Fruit fly (Drosophila melanogaster) whole organism, embryonic: ENCODE results near the gene RpS28-like.

Source experiments
- Bgb ChIP-seq: fragments of 200-800 bp; sonication (Bioruptor generic); IDR thresholded peaks from 2 replicates; pipeline ENCODE4 v1.3.6; 2022; ENCODE audit warnings: missing biosample characterization, missing genetic modification characterization; ENCODE audit not compliant: partially characterized antibody
- CG11085 ChIP-seq: fragments of 200-800 bp; sonication (Bioruptor generic); IDR thresholded peaks from 2 replicates; pipeline ENCODE4 v1.3.6; 2022; ENCODE audit warnings: missing biosample characterization, missing genetic modification characterization
- CHES-1-like ChIP-seq: fragments of 200-800 bp; sonication (Bioruptor generic); optimal IDR thresholded peaks from 2 replicates; lab custom pipeline; 2016; ENCODE audit warnings: missing biosample characterization, missing genetic modification characterization
- HLH3B ChIP-seq: fragments of 200-800 bp; sonication (Bioruptor generic); IDR thresholded peaks from 2 replicates; pipeline ENCODE4 v1.3.6; 2022; ENCODE audit warnings: missing biosample characterization, missing genetic modification characterization
- Pdp1 ChIP-seq, 2 experiments: fragments of 200-800 bp; sonication (Bioruptor generic); optimal IDR thresholded peaks; 3 replicates each; lab custom pipeline; 2016; ENCODE audit warnings: missing biosample characterization in 2 of 2, missing genetic modification characterization in 2 of 2, mild to moderate bottlenecking in 1 of 2, moderate library complexity in 1 of 2
- Ravus ChIP-seq: fragments of 200-800 bp; sonication (Bioruptor generic); IDR thresholded peaks from 2 replicates; pipeline ENCODE4 v1.3.6; 2022; ENCODE audit warnings: missing biosample characterization, missing genetic modification characterization
- Sin3A ChIP-seq: fragments of >200 bp; optimal IDR thresholded peaks from 2 replicates; lab custom pipeline; 2018
- hth ChIP-seq: fragments of >200 bp; optimal IDR thresholded peaks from 2 replicates; lab custom pipeline; 2017; ENCODE audit warnings: inconsistent platforms
- lmd ChIP-seq: fragments of 200-800 bp; sonication (Bioruptor generic); IDR thresholded peaks from 2 replicates; pipeline ENCODE4 v1.3.6; 2022; ENCODE audit warnings: missing biosample characterization, missing genetic modification characterization
- shn ChIP-seq: fragments of 200-800 bp; sonication (Bioruptor generic); optimal IDR thresholded peaks from 3 replicates; lab custom pipeline; 2016; ENCODE audit warnings: missing biosample characterization, missing genetic modification characterization
- slbo ChIP-seq: fragments of 200-800 bp; sonication (Bioruptor generic); IDR thresholded peaks from 2 replicates; pipeline ENCODE4 v1.3.6; 2022; ENCODE audit warnings: missing biosample characterization, missing genetic modification characterization
- trh ChIP-seq: fragments of 200-800 bp; sonication (Bioruptor generic); optimal IDR thresholded peaks from 2 replicates; lab custom pipeline; 2016; ENCODE audit warnings: missing biosample characterization, missing genetic modification characterization

- TF ChIP-seq lmd (GFP tag; lab: Robert Waterston, UW): no peak
- no peak for TF ChIP-seq trh (GFP tag; lab: Kevin White, UChicago)
- TF ChIP-seq hth (lab: Kevin White, UChicago): no peak
- no peak for TF ChIP-seq slbo (GFP tag; lab: Robert Waterston, UW)
- no peak for TF ChIP-seq Sin3A (lab: Kevin White, UChicago)
- TF ChIP-seq Ravus: no peak
- TF ChIP-seq shn (GFP tag; lab: Kevin White, UChicago): no peak
- no peak for TF ChIP-seq CHES-1-like (GFP tag; lab: Kevin White, UChicago)
- TF ChIP-seq CG11085 (GFP tag; lab: Robert Waterston, UW): no peak
- no peak for TF ChIP-seq Bgb (GFP tag; lab: Robert Waterston, UW)
- TF ChIP-seq HLH3B (GFP tag; lab: Robert Waterston, UW): no peak
- no peak for TF ChIP-seq Pdp1 (GFP tag; optimal IDR thresholded peaks at IDR 0.05; lab: Kevin White, UChicago)
Measured at dm6 chr2L:9454369-9455054, 17.9 kb downstream of the RpS28-like start.
